Fruit fly (Drosophila melanogaster) whole organism, embryonic: ENCODE data around the gene Orp8.

ENCODE experiments used
- CG10565 ChIP-seq: fragments of 200-800 bp; sonication (Bioruptor generic); optimal IDR thresholded peaks from 3 replicates; lab custom pipeline; 2016; ENCODE audit warnings: missing biosample characterization, mild to moderate bottlenecking, missing genetic modification characterization
- CG17912 ChIP-seq: fragments of 200-800 bp; sonication (Bioruptor generic); optimal IDR thresholded peaks from 2 replicates; lab custom pipeline; 2018; ENCODE audit warnings: missing biosample characterization, mild to moderate bottlenecking, missing genetic modification characterization
- CG42726 ChIP-seq: fragments of 200-800 bp; sonication (Bioruptor generic); IDR thresholded peaks from 2 replicates; pipeline ENCODE4 v1.3.6; 2022; ENCODE audit warnings: missing biosample characterization, missing genetic modification characterization; ENCODE audit not compliant: partially characterized antibody
- CG7839 ChIP-seq: fragments of 200-800 bp; sonication (Bioruptor generic); optimal IDR thresholded peaks from 3 replicates; lab custom pipeline; 2018; ENCODE audit warnings: missing biosample characterization, mild to moderate bottlenecking, missing genetic modification characterization, moderate library complexity
- CG8359 ChIP-seq: fragments of 200-800 bp; sonication (Bioruptor generic); optimal IDR thresholded peaks from 2 replicates; lab custom pipeline; 2017; ENCODE audit warnings: missing biosample characterization, mild to moderate bottlenecking, missing genetic modification characterization, borderline replicate concordance
- Lpt ChIP-seq: fragments of >200 bp; optimal IDR thresholded peaks from 2 replicates; lab custom pipeline; 2018; ENCODE audit warnings: missing biosample characterization, missing genetic modification characterization
- Mes4 ChIP-seq: fragments of 200-800 bp; sonication (Bioruptor generic); optimal IDR thresholded peaks from 2 replicates; lab custom pipeline; 2016; ENCODE audit warnings: missing biosample characterization, missing genetic modification characterization
- al ChIP-seq: fragments of 200-800 bp; sonication (Bioruptor generic); IDR thresholded peaks from 2 replicates; pipeline ENCODE4 v1.3.6; 2022; ENCODE audit warnings: missing biosample characterization, missing genetic modification characterization
- chinmo ChIP-seq: fragments of 200-800 bp; sonication (Bioruptor generic); IDR thresholded peaks from 4 replicates; pipeline ENCODE4 v1.3.6; 2022; ENCODE audit warnings: missing biosample characterization, missing genetic modification characterization; ENCODE audit not compliant: partially characterized antibody
- ci ChIP-seq: fragments of 200-800 bp; sonication (Bioruptor generic); IDR thresholded peaks from 3 replicates; pipeline ENCODE4 v1.3.6; 2022; ENCODE audit warnings: missing biosample characterization, missing genetic modification characterization
- hb ChIP-seq: fragments of 200-800 bp; sonication (Bioruptor generic); IDR thresholded peaks from 3 replicates; pipeline ENCODE4 v1.3.6; 2022; ENCODE audit warnings: missing biosample characterization, missing genetic modification characterization; ENCODE audit not compliant: partially characterized antibody
- nmo ChIP-seq: fragments of 200-800 bp; sonication (Bioruptor generic); optimal IDR thresholded peaks from 2 replicates; lab custom pipeline; 2018; ENCODE audit warnings: missing biosample characterization, mild to moderate bottlenecking, missing genetic modification characterization, moderate library complexity
- toy ChIP-seq: fragments of 200-800 bp; sonication (Bioruptor generic); IDR thresholded peaks from 2 replicates; pipeline ENCODE4 v1.3.6; 2022; ENCODE audit warnings: missing biosample characterization, missing genetic modification characterization

dm6 chr3R:20264770-20265169 is 44.4 kb upstream of the Orp8 start:
- no peak for TF ChIP-seq hb (GFP tag; lab: Robert Waterston, UW)
- no peak for TF ChIP-seq ci
- TF ChIP-seq toy (GFP tag; lab: Robert Waterston, UW), result no peak
- TF ChIP-seq CG8359 (GFP tag; lab: Kevin White, UChicago), result no peak
- TF ChIP-seq Lpt (GFP tag; lab: Kevin White, UChicago), result no peak
- no peak for TF ChIP-seq CG42726 (GFP tag; lab: Robert Waterston, UW)
- TF ChIP-seq al (GFP tag; lab: Robert Waterston, UW), result no peak
- TF ChIP-seq chinmo, result no peak
- TF ChIP-seq CG10565 (GFP tag; lab: Kevin White, UChicago), result no peak
- TF ChIP-seq Mes4, result no peak
- no peak for TF ChIP-seq CG17912 (GFP tag; lab: Kevin White, UChicago)
- TF ChIP-seq nmo (GFP tag; lab: Kevin White, UChicago), result no peak
- TF ChIP-seq CG7839, result no peak
